Fruit fly (Drosophila melanogaster): ENCODE results near the gene CG43076.

dm6 chrX:15244813-15245212 is 21.4 kb upstream of the CG43076 start, which contains the start of gene PPYR1:
- no peak for TF ChIP-seq pan (optimal IDR thresholded peaks at IDR 0.05)
- no peak for TF ChIP-seq sv (GFP tag; optimal IDR thresholded peaks at IDR 0.05)
- no peak for TF ChIP-seq Vsx2 (GFP tag; optimal IDR thresholded peaks at IDR 0.05; ENCODE audit: partially characterized antibody)
